Worm (Caenorhabditis elegans) whole organism, young adult: ENCODE results near the gene cyp-43A1.

Source experiments
- C17E4.6 ChIP-seq: fragments of 200-800 bp; sonication (Bioruptor generic); IDR thresholded peaks from 2 replicates; pipeline ENCODE4 v1.3.6; 2022; ENCODE audit warnings: missing genetic modification reagents, missing genetic modification characterization, missing compliant biosample characterization
- F10E7.11 ChIP-seq: sonication (generic microtip); optimal IDR thresholded peaks from 2 replicates; lab custom pipeline; 2017; ENCODE audit warnings: mild to moderate bottlenecking, missing genetic modification characterization, moderate library complexity, missing compliant biosample characterization
- F49E8.2 ChIP-seq: sonication (generic microtip); optimal IDR thresholded peaks from 3 replicates; lab custom pipeline; 2017; ENCODE audit warnings: missing genetic modification characterization, mild to moderate bottlenecking, missing compliant biosample characterization, antibody characterized with exemption, moderate library complexity; ENCODE audit not compliant: insufficient read depth
- F57C9.4 ChIP-seq: sonication (generic microtip); optimal IDR thresholded peaks from 2 replicates; lab custom pipeline; 2017; ENCODE audit warnings: mild to moderate bottlenecking, missing genetic modification characterization, missing compliant biosample characterization
- T26A5.8 ChIP-seq: sonication (generic microtip); optimal IDR thresholded peaks from 2 replicates; lab custom pipeline; 2016; ENCODE audit warnings: missing genetic modification characterization, missing compliant biosample characterization
- Y53F4B.3 ChIP-seq: fragments of 200-800 bp; sonication (Bioruptor generic); IDR thresholded peaks from 2 replicates; pipeline ENCODE4 v1.3.6; 2022; ENCODE audit warnings: missing genetic modification reagents, missing genetic modification characterization, missing compliant biosample characterization
- Y53G8AR.9 ChIP-seq: fragments of 200-800 bp; sonication (Bioruptor generic); conservative IDR thresholded peaks from 2 replicates; pipeline ENCODE4 v1.3.6; 2022; ENCODE audit warnings: missing genetic modification reagents, missing genetic modification characterization, missing compliant biosample characterization
- Y56A3A.18 ChIP-seq: fragments of 200-800 bp; sonication (Bioruptor generic); IDR thresholded peaks from 2 replicates; pipeline ENCODE4 v1.3.6; 2022; ENCODE audit warnings: missing genetic modification reagents, missing genetic modification characterization, missing compliant biosample characterization
- Y67H2A.10 ChIP-seq: fragments of 200-800 bp; sonication (Bioruptor generic); conservative IDR thresholded peaks from 2 replicates; pipeline ENCODE4 v1.3.6; 2022; ENCODE audit warnings: missing genetic modification reagents, missing genetic modification characterization, missing compliant biosample characterization
- ccch-3 ChIP-seq: fragments of 200-800 bp; sonication (Bioruptor generic); optimal IDR thresholded peaks from 2 replicates; lab custom pipeline; 2018; ENCODE audit warnings: mild to moderate bottlenecking, missing genetic modification characterization, missing compliant biosample characterization
- cebp-2 ChIP-seq: fragments of 200-800 bp; sonication (Bioruptor generic); IDR thresholded peaks from 2 replicates; pipeline ENCODE4 v1.3.6; 2022; ENCODE audit warnings: missing genetic modification characterization, missing compliant biosample characterization
- ceh-100 ChIP-seq: fragments of 200-800 bp; sonication (Bioruptor generic); IDR thresholded peaks from 2 replicates; pipeline ENCODE4 v1.3.6; 2022; ENCODE audit warnings: missing genetic modification reagents, missing genetic modification characterization, missing compliant biosample characterization
- dox-1 ChIP-seq: fragments of 200-800 bp; sonication (Bioruptor generic); IDR thresholded peaks from 2 replicates; pipeline ENCODE4 v1.3.6; 2022; ENCODE audit warnings: missing genetic modification reagents, missing genetic modification characterization, missing compliant biosample characterization
- dpl-1 ChIP-seq: fragments of 150-350 bp; optimal IDR thresholded peaks from 2 replicates; lab custom pipeline; 2014; ENCODE audit warnings: missing biosample characterization, missing genetic modification reagents, missing genetic modification characterization
- egl-44 ChIP-seq: fragments of 200-800 bp; sonication (Bioruptor generic); IDR thresholded peaks from 2 replicates; pipeline ENCODE4 v1.3.6; 2022; ENCODE audit warnings: missing genetic modification reagents, missing genetic modification characterization, missing compliant biosample characterization
- ekl-4 ChIP-seq: fragments of 200-800 bp; sonication (Bioruptor generic); IDR thresholded peaks from 2 replicates; pipeline ENCODE4 v1.3.6; 2022; ENCODE audit warnings: missing genetic modification reagents, missing genetic modification characterization, missing compliant biosample characterization
- ets-4 ChIP-seq: fragments of 200-800 bp; sonication (Bioruptor generic); optimal IDR thresholded peaks from 2 replicates; lab custom pipeline; 2018; ENCODE audit warnings: mild to moderate bottlenecking, missing genetic modification characterization, missing compliant biosample characterization
- gei-17 ChIP-seq: fragments of 200-800 bp; sonication (Bioruptor generic); optimal IDR thresholded peaks from 2 replicates; lab custom pipeline; 2018; ENCODE audit warnings: mild to moderate bottlenecking, missing genetic modification characterization, missing compliant biosample characterization
- hlh-12 ChIP-seq: sonication (generic microtip); optimal IDR thresholded peaks from 2 replicates; lab custom pipeline; 2016; ENCODE audit warnings: missing genetic modification characterization, missing compliant biosample characterization
- hmg-20 ChIP-seq: fragments of 200-800 bp; sonication (Bioruptor generic); IDR thresholded peaks from 2 replicates; pipeline ENCODE4 v1.3.6; 2022; ENCODE audit warnings: missing genetic modification reagents, missing genetic modification characterization, missing compliant biosample characterization
- hrde-1 ChIP-seq: sonication (generic microtip); optimal IDR thresholded peaks from 2 replicates; lab custom pipeline; 2016; ENCODE audit warnings: missing genetic modification characterization, mild to moderate bottlenecking, missing compliant biosample characterization, moderate library complexity, missing genotype, missing genetic modification reagents, borderline replicate concordance
- hsf-1 ChIP-seq: fragments of 200-800 bp; sonication (Bioruptor generic); IDR thresholded peaks from 2 replicates; pipeline ENCODE4 v1.3.6; 2022; ENCODE audit warnings: missing genetic modification reagents, missing genetic modification characterization, missing compliant biosample characterization
- let-607 ChIP-seq, 2 experiments: fragments of 200-800 bp in 1 of 2; sonication (Bioruptor generic) in 1 of 2; sonication (generic microtip) in 1 of 2; optimal IDR thresholded peaks; 2 replicates each; lab custom pipeline; 2016 to 2018; ENCODE audit warnings: mild to moderate bottlenecking in 2 of 2, missing compliant biosample characterization in 2 of 2, missing genetic modification characterization in 2 of 2, moderate library complexity in 2 of 2, missing genotype in 1 of 2
- lsl-1 ChIP-seq: fragments of 200-800 bp; sonication (Bioruptor generic); optimal IDR thresholded peaks from 2 replicates; lab custom pipeline; 2018; ENCODE audit warnings: mild to moderate bottlenecking, missing genetic modification characterization, moderate library complexity, missing compliant biosample characterization
- lsy-27 ChIP-seq: sonication (generic microtip); optimal IDR thresholded peaks from 2 replicates; lab custom pipeline; 2017; ENCODE audit warnings: missing genetic modification characterization, mild to moderate bottlenecking, missing compliant biosample characterization, antibody characterized with exemption, missing genotype, borderline replicate concordance; ENCODE audit not compliant: insufficient read depth
- madf-10 ChIP-seq: sonication (generic microtip); optimal IDR thresholded peaks from 2 replicates; lab custom pipeline; 2016; ENCODE audit warnings: mild to moderate bottlenecking, missing genetic modification characterization, missing compliant biosample characterization
- madf-3 ChIP-seq: fragments of 200-800 bp; sonication (Bioruptor generic); IDR thresholded peaks from 2 replicates; pipeline ENCODE4 v1.3.6; 2022; ENCODE audit warnings: missing genetic modification reagents, missing genetic modification characterization, missing compliant biosample characterization
- madf-8 ChIP-seq: fragments of 200-800 bp; sonication (Bioruptor generic); conservative IDR thresholded peaks from 2 replicates; pipeline ENCODE4 v1.3.6; 2022; ENCODE audit warnings: missing genetic modification reagents, missing genetic modification characterization, missing compliant biosample characterization
- mel-28 ChIP-seq: sonication (generic microtip); optimal IDR thresholded peaks from 2 replicates; lab custom pipeline; 2016; ENCODE audit warnings: borderline replicate concordance, mild to moderate bottlenecking, missing genetic modification characterization, missing compliant biosample characterization
- nhr-120 ChIP-seq: fragments of 200-800 bp; sonication (Bioruptor generic); IDR thresholded peaks from 2 replicates; pipeline ENCODE4 v1.3.6; 2022; ENCODE audit warnings: missing genetic modification characterization, missing compliant biosample characterization
- nhr-27 ChIP-seq: fragments of 200-800 bp; sonication (Bioruptor generic); optimal IDR thresholded peaks from 2 replicates; lab custom pipeline; 2018; ENCODE audit warnings: mild to moderate bottlenecking, missing genetic modification characterization, moderate library complexity, missing compliant biosample characterization
- nhr-80 ChIP-seq: sonication (generic microtip); optimal IDR thresholded peaks from 2 replicates; lab custom pipeline; 2016; ENCODE audit warnings: missing genetic modification characterization, missing compliant biosample characterization
- snpc-3.4 ChIP-seq: sonication (generic microtip); optimal IDR thresholded peaks from 2 replicates; lab custom pipeline; 2017; ENCODE audit warnings: missing genetic modification characterization, mild to moderate bottlenecking, missing compliant biosample characterization, antibody characterized with exemption, moderate library complexity, missing genotype, missing genetic modification reagents
- snpc-4 ChIP-seq, 5 experiments: fragments of 150-350 bp in 1 of 5; sonication (generic microtip) in 4 of 5; optimal IDR thresholded peaks; 2 replicates each; lab custom pipeline; 2014 to 2018; ENCODE audit warnings: missing genetic modification characterization in 5 of 5, missing biosample characterization in 3 of 5, antibody characterized with exemption in 2 of 5, mild to moderate bottlenecking in 2 of 5, missing compliant biosample characterization in 2 of 5, missing genotype in 2 of 5, moderate library complexity in 2 of 5, missing genetic modification reagents in 1 of 5
- sptf-2 ChIP-seq: fragments of 200-800 bp; sonication (Bioruptor generic); optimal IDR thresholded peaks from 2 replicates; lab custom pipeline; 2018; ENCODE audit warnings: mild to moderate bottlenecking, missing genetic modification characterization, missing compliant biosample characterization
- tbx-9 ChIP-seq: sonication (generic microtip); optimal IDR thresholded peaks from 2 replicates; lab custom pipeline; 2016; ENCODE audit warnings: borderline replicate concordance, missing genetic modification characterization, inconsistent platforms, missing compliant biosample characterization
- unc-62 ChIP-seq: fragments of 150-350 bp; optimal IDR thresholded peaks from 2 replicates; lab custom pipeline; 2014; ENCODE audit warnings: missing biosample characterization, missing genetic modification reagents, missing genetic modification characterization
- xnd-1 ChIP-seq: sonication (generic microtip); optimal IDR thresholded peaks from 2 replicates; lab custom pipeline; 2016; ENCODE audit warnings: missing genotype, missing genetic modification reagents, missing genetic modification characterization, missing compliant biosample characterization
- zfh-2 ChIP-seq: fragments of 200-800 bp; sonication (Bioruptor generic); conservative IDR thresholded peaks from 2 replicates; pipeline ENCODE4 v1.3.6; 2022; ENCODE audit warnings: missing genetic modification reagents, missing genetic modification characterization, missing compliant biosample characterization
- ztf-18 ChIP-seq: sonication (generic microtip); optimal IDR thresholded peaks from 2 replicates; lab custom pipeline; 2016; ENCODE audit warnings: missing genotype, mild to moderate bottlenecking, missing genetic modification characterization, missing compliant biosample characterization
- ztf-28 ChIP-seq: fragments of 200-800 bp; sonication (Bioruptor generic); IDR thresholded peaks from 2 replicates; pipeline ENCODE4 v1.3.6; 2022; ENCODE audit warnings: missing genetic modification reagents, missing genetic modification characterization, missing compliant biosample characterization

The cyp-43A1 gene

ce11 chrX:5689077-5689476, 25.2 kb upstream of the cyp-43A1 start:
- TF ChIP-seq Y53G8AR.9 (GFP tag; lab: Robert Waterston, UW): no peak
- no peak for TF ChIP-seq madf-3 (GFP tag; lab: Robert Waterston, UW)
- TF ChIP-seq F10E7.11 (tag; lab: Kevin White, UChicago): no peak
- TF ChIP-seq ets-4 (GFP tag; lab: Kevin White, UChicago): no peak
- no peak for TF ChIP-seq cebp-2 (GFP tag; lab: Robert Waterston, UW)
- TF ChIP-seq, all 124 proteins: peak for 0

- TF ChIP-seq Y56A3A.18 (GFP tag; lab: Robert Waterston, UW) (no peak), hmg-20 (no peak), mel-28 (tag; lab: Kevin White, UChicago) (no peak), Y53F4B.3 (GFP tag; lab: Robert Waterston, UW) (no peak)
Measured at ce11 chrX:5692099-5692498, 22.2 kb upstream of the cyp-43A1 start, which contains the start of gene W01C8.1. Gene W01C8.1 (plus strand): TSS chrX:5692399.

DNA sequence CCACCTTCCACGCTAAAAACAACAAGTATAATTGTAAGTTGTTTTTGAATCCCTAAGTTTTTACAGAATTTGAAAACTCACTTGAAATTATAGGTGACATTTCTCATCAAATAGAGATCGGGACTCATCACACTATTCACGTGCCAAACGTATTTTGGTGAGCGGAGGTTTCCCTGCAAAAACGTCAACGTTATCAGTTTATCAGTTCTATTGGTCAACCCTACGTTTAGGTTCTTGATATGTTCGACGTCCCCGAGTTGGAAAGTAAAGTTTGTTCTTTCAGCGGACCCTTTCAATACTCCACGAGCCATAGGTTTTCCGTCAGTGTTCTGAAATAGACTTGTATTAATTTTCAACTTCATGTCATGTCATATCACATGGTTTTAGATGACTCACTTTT, 18.9 kb upstream of the cyp-43A1 start:
- TF ChIP-seq zfh-2 (no peak), ztf-28 (GFP tag; lab: Robert Waterston, UW) (no peak), lsl-1 (GFP tag; lab: Kevin White, UChicago) (no peak), snpc-4 (GFP tag; optimal IDR thresholded peaks at IDR 0.05; lab: Kevin White, UChicago) (no peak), snpc-4 (tag; optimal IDR thresholded peaks at IDR 0.05; lab: Kevin White, UChicago) (no peak), nhr-80 (tag; lab: Kevin White, UChicago) (peak; percentile 24), ccch-3 (GFP tag; lab: Kevin White, UChicago) (no peak), ztf-18 (no peak), unc-62 (GFP tag; lab: Kevin White, UChicago) (peak; percentile 54), C17E4.6 (no peak)

ce11 chrX:5696197-5696596, 18.1 kb upstream of the cyp-43A1 start:
- TF ChIP-seq snpc-4 (GFP tag; optimal IDR thresholded peaks at IDR 0.05; lab: Kevin White, UChicago) (no peak), snpc-4 (tag; optimal IDR thresholded peaks at IDR 0.05; lab: Kevin White, UChicago) (no peak), lsy-27 (tag; lab: Kevin White, UChicago) (no peak), tbx-9 (tag; lab: Kevin White, UChicago) (no peak), sptf-2 (GFP tag; lab: Kevin White, UChicago) (no peak), egl-44 (peak; percentile 51; the same call in 1 of the 2 replicates), nhr-27 (tag; lab: Kevin White, UChicago) (no peak), nhr-80 (tag; lab: Kevin White, UChicago) (peak; percentile 93), nhr-120 (no peak), T26A5.8 (tag; lab: Kevin White, UChicago) (no peak), Y56A3A.18 (GFP tag; lab: Robert Waterston, UW) (no peak), dox-1 (GFP tag; lab: Robert Waterston, UW) (peak; percentile 72), let-607 (tag; optimal IDR thresholded peaks at IDR 0.05; lab: Kevin White, UChicago) (peak in 1 of 2 experiments; percentile 26), madf-8 (GFP tag; lab: Robert Waterston, UW) (no peak), cebp-2 (GFP tag; lab: Robert Waterston, UW) (no peak), xnd-1 (tag; lab: Kevin White, UChicago) (no peak), ekl-4 (GFP tag; lab: Robert Waterston, UW) (peak; percentile 48; the same call in 1 of the 2 replicates), dpl-1 (GFP tag; lab: Kevin White, UChicago) (no peak), F49E8.2 (tag; lab: Kevin White, UChicago) (no peak), snpc-3.4 (tag; lab: Kevin White, UChicago) (no peak), hsf-1 (GFP tag; lab: Robert Waterston, UW) (no peak), Y67H2A.10 (GFP tag; lab: Robert Waterston, UW) (no peak), hlh-12 (tag; lab: Kevin White, UChicago) (no peak), gei-17 (GFP tag; lab: Kevin White, UChicago) (no peak), hrde-1 (tag; lab: Kevin White, UChicago) (no peak), F57C9.4 (tag; lab: Kevin White, UChicago) (no peak), madf-3 (GFP tag; lab: Robert Waterston, UW) (no peak), ceh-100 (no peak), Y53G8AR.9 (GFP tag; lab: Robert Waterston, UW) (no peak), F10E7.11 (tag; lab: Kevin White, UChicago) (no peak), unc-62 (GFP tag; lab: Kevin White, UChicago) (no peak), madf-10 (tag; lab: Kevin White, UChicago) (no peak)
